Worm (Caenorhabditis elegans): ENCODE results near the gene C54D10.9.
A peak's percentile ranks its signal among the peaks of the same experiment; 100 is the strongest.

C54D10.9 gene

ce11 chrV:12478111-12478510 lies 31.2 kb downstream of the C54D10.9 start, which contains the start of gene atn-1:
atn-1 (plus strand) TSS chrV:12478411.
- TF ChIP-seq bed-3 (GFP tag; optimal IDR thresholded peaks at IDR 0.05), result no peak
- no peak for TF ChIP-seq tbx-8 (GFP tag; optimal IDR thresholded peaks at IDR 0.05)
- no peak for TF ChIP-seq elt-1 (tag; optimal IDR thresholded peaks at IDR 0.05; ENCODE audit: borderline replicate concordance, insufficient read depth)
- peak; percentile 9 for TF ChIP-seq ham-2 (GFP tag; optimal IDR thresholded peaks at IDR 0.05)
- no peak for TF ChIP-seq unc-62 (GFP tag; optimal IDR thresholded peaks at IDR 0.05)

- TF ChIP-seq pha-4 (tag; optimal IDR thresholded peaks at IDR 0.05) (no peak), unc-120 (tag; optimal IDR thresholded peaks at IDR 0.05; ENCODE audit: poor library complexity, severe bottlenecking) (peak; percentile 27), nhr-28 (tag; optimal IDR thresholded peaks at IDR 0.05) (no peak), lin-32 (GFP tag; optimal IDR thresholded peaks at IDR 0.05) (no peak), hlh-1 (tag; optimal IDR thresholded peaks at IDR 0.05) (peak; percentile 54), lin-13 (tag; optimal IDR thresholded peaks at IDR 0.05) (no peak), nhr-76 (tag; optimal IDR thresholded peaks at IDR 0.05) (no peak), cnd-1 (tag; optimal IDR thresholded peaks at IDR 0.05) (no peak), lsy-2 (tag; optimal IDR thresholded peaks at IDR 0.05) (no peak), nhr-2 (tag; optimal IDR thresholded peaks at IDR 0.05) (no peak)
These were observed 32.0 kb downstream of the C54D10.9 start for ce11 chrV:12478990-12479389.

- TF ChIP-seq unc-120 (tag; optimal IDR thresholded peaks at IDR 0.05; ENCODE audit: poor library complexity, severe bottlenecking) (no peak), tbx-8 (GFP tag; optimal IDR thresholded peaks at IDR 0.05) (no peak), ceh-43 (GFP tag; optimal IDR thresholded peaks at IDR 0.05) (no peak), lsy-2 (tag; optimal IDR thresholded peaks at IDR 0.05) (no peak), M03D4.4 (tag; optimal IDR thresholded peaks at IDR 0.05) (no peak)
These were observed 37.6 kb downstream of the C54D10.9 start, which contains the start of gene srt-39 for ce11 chrV:12484585-12484984. srt-39 (plus strand) TSS chrV:12484885.

- TF ChIP-seq mls-2 (tag; optimal IDR thresholded peaks at IDR 0.05) (no peak), pha-4 (tag; optimal IDR thresholded peaks at IDR 0.05) (peak; percentile 40), sptf-1 (tag; optimal IDR thresholded peaks at IDR 0.05) (no peak), cnd-1 (tag; optimal IDR thresholded peaks at IDR 0.05) (no peak), nhr-28 (tag; optimal IDR thresholded peaks at IDR 0.05) (no peak), blmp-1 (tag; optimal IDR thresholded peaks at IDR 0.05) (no peak), M03D4.4 (tag; optimal IDR thresholded peaks at IDR 0.05) (no peak)
These were observed 40.0 kb downstream of the C54D10.9 start, which contains the start of gene inx-11 for ce11 chrV:12486934-12487333. inx-11 (plus strand) TSS chrV:12487234.

- no peak for TF ChIP-seq hlh-1 (tag; optimal IDR thresholded peaks at IDR 0.05)
- no peak for TF ChIP-seq nhr-12 (tag; optimal IDR thresholded peaks at IDR 0.05)
- no peak for TF ChIP-seq lsy-2 (tag; optimal IDR thresholded peaks at IDR 0.05)
- no peak for TF ChIP-seq tbx-8 (GFP tag; optimal IDR thresholded peaks at IDR 0.05)
- TF ChIP-seq flh-1 (GFP tag; optimal IDR thresholded peaks at IDR 0.05), result no peak
- TF ChIP-seq unc-39 (tag; optimal IDR thresholded peaks at IDR 0.05), result no peak
- TF ChIP-seq nhr-28 (tag; optimal IDR thresholded peaks at IDR 0.05), result no peak
- no peak for TF ChIP-seq unc-120 (tag; optimal IDR thresholded peaks at IDR 0.05; ENCODE audit: poor library complexity, severe bottlenecking)
- no peak for TF ChIP-seq lin-13 (tag; optimal IDR thresholded peaks at IDR 0.05)
- no peak for TF ChIP-seq ceh-83 (GFP tag; optimal IDR thresholded peaks at IDR 0.05)
- no peak for TF ChIP-seq nhr-237 (tag; optimal IDR thresholded peaks at IDR 0.05)
- TF ChIP-seq drap-1 (GFP tag; optimal IDR thresholded peaks at IDR 0.05), result no peak
- no peak for TF ChIP-seq nhr-76 (tag; optimal IDR thresholded peaks at IDR 0.05)
- TF ChIP-seq ceh-43 (GFP tag; optimal IDR thresholded peaks at IDR 0.05), result no peak
- no peak for TF ChIP-seq ces-1 (GFP tag; optimal IDR thresholded peaks at IDR 0.05)
- TF ChIP-seq elt-3 (tag; optimal IDR thresholded peaks at IDR 0.05), result no peak
- no peak for TF ChIP-seq lin-32 (GFP tag; optimal IDR thresholded peaks at IDR 0.05)
- no peak for TF ChIP-seq mep-1 (tag; optimal IDR thresholded peaks at IDR 0.05)
These were observed 41.0 kb downstream of the C54D10.9 start for ce11 chrV:12488002-12488401.

ce11 chrV:12491070-12491643 lies 44.2 kb downstream of the C54D10.9 start:
- TF ChIP-seq drap-1 (GFP tag; optimal IDR thresholded peaks at IDR 0.05) (no peak), ceh-83 (GFP tag; optimal IDR thresholded peaks at IDR 0.05) (no peak), elt-3 (tag; optimal IDR thresholded peaks at IDR 0.05) (no peak), sptf-1 (tag; optimal IDR thresholded peaks at IDR 0.05) (no peak), ceh-39 (tag; optimal IDR thresholded peaks at IDR 0.05) (no peak), lsy-2 (tag; optimal IDR thresholded peaks at IDR 0.05) (no peak), bed-3 (GFP tag; optimal IDR thresholded peaks at IDR 0.05) (no peak), hlh-1 (tag; optimal IDR thresholded peaks at IDR 0.05) (no peak), nhr-2 (tag; optimal IDR thresholded peaks at IDR 0.05) (no peak), ham-2 (GFP tag; optimal IDR thresholded peaks at IDR 0.05) (no peak), sem-2 (GFP tag; optimal IDR thresholded peaks at IDR 0.05) (no peak), unc-62 (GFP tag; optimal IDR thresholded peaks at IDR 0.05) (no peak), pha-4 (tag; optimal IDR thresholded peaks at IDR 0.05) (no peak), elt-1 (tag; optimal IDR thresholded peaks at IDR 0.05; ENCODE audit: borderline replicate concordance, insufficient read depth) (no peak), flh-1 (GFP tag; optimal IDR thresholded peaks at IDR 0.05) (no peak)
